Worm (Caenorhabditis elegans) whole organism, L1 larva: ENCODE data around the gene athp-2.

Experiments
- C34B4.2 ChIP-seq: sonication (generic microtip); optimal IDR thresholded peaks from 2 replicates; lab custom pipeline; 2017; ENCODE audit warnings: mild to moderate bottlenecking, missing genetic modification characterization, missing compliant biosample characterization
- F16B12.6 ChIP-seq: fragments of 150-350 bp; optimal IDR thresholded peaks from 2 replicates; lab custom pipeline; 2014; ENCODE audit warnings: missing biosample characterization, missing genetic modification characterization
- Y116A8C.19 ChIP-seq: sonication (generic microtip); optimal IDR thresholded peaks from 2 replicates; lab custom pipeline; 2016; ENCODE audit warnings: missing compliant biosample characterization, missing genetic modification characterization, borderline replicate concordance
- aha-1 ChIP-seq: fragments of 150-350 bp; optimal IDR thresholded peaks from 2 replicates; lab custom pipeline; 2014; ENCODE audit warnings: missing biosample characterization, missing genetic modification characterization
- aly-2 ChIP-seq: fragments of 150-350 bp; optimal IDR thresholded peaks from 2 replicates; lab custom pipeline; 2014; ENCODE audit warnings: missing biosample characterization, missing genetic modification characterization
- ama-1 ChIP-seq: fragments of 150-350 bp; optimal IDR thresholded peaks from 2 replicates; lab custom pipeline; 2014
- ceh-88 ChIP-seq: fragments of 200-800 bp; sonication (Bioruptor generic); IDR thresholded peaks from 2 replicates; pipeline ENCODE4 v1.3.6; 2022; ENCODE audit warnings: missing genetic modification characterization, missing compliant biosample characterization
- ceh-90 ChIP-seq: sonication (generic microtip); optimal IDR thresholded peaks from 2 replicates; lab custom pipeline; 2016; ENCODE audit warnings: missing genetic modification characterization, missing compliant biosample characterization
- dpl-1 ChIP-seq, 3 experiments: fragments of 150-350 bp in 2 of 3; sonication (generic microtip) in 1 of 3; optimal IDR thresholded peaks; 2 replicates each; lab custom pipeline; 2014 to 2017; ENCODE audit warnings: missing biosample characterization in 3 of 3, missing genetic modification characterization in 3 of 3, missing genetic modification reagents in 3 of 3
- dsc-1 ChIP-seq: sonication (generic microtip); optimal IDR thresholded peaks from 2 replicates; lab custom pipeline; 2016; ENCODE audit warnings: mild to moderate bottlenecking, missing genetic modification characterization, missing compliant biosample characterization
- efl-1 ChIP-seq, 4 experiments: fragments of 150-350 bp; optimal IDR thresholded peaks in 3 of 4; peaks in 1 of 4; 1 replicate in 1 of 4; 2 replicates in 3 of 4; lab custom pipeline; 2014; ENCODE audit warnings: missing biosample characterization in 2 of 4, missing genetic modification characterization in 2 of 4, missing genetic modification reagents in 2 of 4
- efl-3 ChIP-seq: fragments of 200-800 bp; sonication (Bioruptor generic); optimal IDR thresholded peaks from 2 replicates; lab custom pipeline; 2018; ENCODE audit warnings: mild to moderate bottlenecking, missing genetic modification characterization, missing compliant biosample characterization
- egl-13 ChIP-seq: sonication (generic microtip); optimal IDR thresholded peaks from 2 replicates; lab custom pipeline; 2016; ENCODE audit warnings: missing genotype, missing genetic modification reagents, missing genetic modification characterization, missing compliant biosample characterization
- egl-27 ChIP-seq, 2 experiments: fragments of 150-350 bp in 1 of 2; sonication (generic microtip); optimal IDR thresholded peaks; 3 replicates each; lab custom pipeline; 2017 to 2018; ENCODE audit warnings: missing biosample characterization in 2 of 2, missing genetic modification characterization in 2 of 2, missing genetic modification reagents in 2 of 2
- elt-3 ChIP-seq, 6 experiments: fragments of 150-350 bp in 1 of 6; sonication (generic microtip); optimal IDR thresholded peaks; 2 replicates each; lab custom pipeline; 2017 to 2018; ENCODE audit warnings: missing biosample characterization in 6 of 6, missing genetic modification characterization in 6 of 6, inconsistent platforms in 1 of 6
- ets-5 ChIP-seq: fragments of 200-800 bp; sonication (Bioruptor generic); IDR thresholded peaks from 2 replicates; pipeline ENCODE4 v1.3.6; 2022; ENCODE audit warnings: missing genetic modification characterization, missing compliant biosample characterization
- fkh-10 ChIP-seq: sonication (generic microtip); optimal IDR thresholded peaks from 2 replicates; lab custom pipeline; 2017; ENCODE audit warnings: missing biosample characterization, missing genetic modification reagents, missing genetic modification characterization
- fkh-8 ChIP-seq: sonication (generic microtip); optimal IDR thresholded peaks from 2 replicates; lab custom pipeline; 2016; ENCODE audit warnings: mild to moderate bottlenecking, missing genetic modification characterization, missing compliant biosample characterization
- fos-1 ChIP-seq: fragments of 150-350 bp; optimal IDR thresholded peaks from 2 replicates; lab custom pipeline; 2014; ENCODE audit warnings: missing biosample characterization, missing genetic modification characterization
- grh-1 ChIP-seq: fragments of 200-800 bp; sonication (Bioruptor generic); IDR thresholded peaks from 2 replicates; pipeline ENCODE4 v1.3.6; 2022; ENCODE audit warnings: missing genetic modification reagents, missing genetic modification characterization, missing compliant biosample characterization
- hlh-17 ChIP-seq: fragments of 200-800 bp; sonication (Bioruptor generic); optimal IDR thresholded peaks from 2 replicates; lab custom pipeline; 2018; ENCODE audit warnings: missing genetic modification characterization, mild to moderate bottlenecking, missing compliant biosample characterization, moderate library complexity, borderline replicate concordance
- hlh-4 ChIP-seq: sonication (generic microtip); optimal IDR thresholded peaks from 2 replicates; lab custom pipeline; 2016; ENCODE audit warnings: mild to moderate bottlenecking, missing genetic modification characterization, missing compliant biosample characterization
- hpl-2 ChIP-seq: fragments of 150-350 bp; optimal IDR thresholded peaks from 2 replicates; lab custom pipeline; 2014; ENCODE audit warnings: missing biosample characterization, missing genetic modification reagents, missing genetic modification characterization
- irx-1 ChIP-seq: sonication (generic microtip); optimal IDR thresholded peaks from 2 replicates; lab custom pipeline; 2016; ENCODE audit warnings: missing genetic modification characterization, missing compliant biosample characterization
- isw-1 ChIP-seq: fragments of 200-800 bp; sonication (Bioruptor generic); IDR thresholded peaks from 2 replicates; pipeline ENCODE4 v1.3.6; 2022; ENCODE audit warnings: missing genetic modification characterization, missing compliant biosample characterization
- jun-1 ChIP-seq: fragments of 150-350 bp; optimal IDR thresholded peaks from 2 replicates; lab custom pipeline; 2014; ENCODE audit warnings: missing biosample characterization, missing genetic modification reagents, missing genetic modification characterization
- lin-13 ChIP-seq: fragments of 150-350 bp; optimal IDR thresholded peaks from 2 replicates; lab custom pipeline; 2014; ENCODE audit warnings: missing biosample characterization, missing genetic modification reagents, missing genetic modification characterization
- lin-14 ChIP-seq: fragments of 200-800 bp; sonication (Bioruptor generic); optimal IDR thresholded peaks from 2 replicates; lab custom pipeline; 2018; ENCODE audit warnings: mild to moderate bottlenecking, missing genetic modification characterization, moderate library complexity, missing compliant biosample characterization
- lin-35 ChIP-seq, 2 experiments: fragments of 150-350 bp; optimal IDR thresholded peaks; 2 replicates each; lab custom pipeline; 2014; ENCODE audit warnings: missing biosample characterization in 2 of 2, missing genetic modification characterization in 2 of 2, missing genetic modification reagents in 2 of 2
- lsy-2 ChIP-seq, 2 experiments: fragments of 150-350 bp; optimal IDR thresholded peaks; 2 replicates each; lab custom pipeline; 2014; ENCODE audit warnings: missing biosample characterization in 2 of 2, missing genetic modification characterization in 2 of 2
- mdl-1 ChIP-seq, 2 experiments: fragments of 150-350 bp; optimal IDR thresholded peaks; 2 replicates each; lab custom pipeline; 2014 to 2017; ENCODE audit warnings: missing biosample characterization in 2 of 2, missing genetic modification characterization in 2 of 2, inconsistent platforms in 1 of 2
- mef-2 ChIP-seq: fragments of 150-350 bp; optimal IDR thresholded peaks from 2 replicates; lab custom pipeline; 2014; ENCODE audit warnings: missing biosample characterization, missing genetic modification characterization
- nhr-19 ChIP-seq: fragments of 200-800 bp; sonication (Bioruptor generic); conservative IDR thresholded peaks from 2 replicates; pipeline ENCODE4 v1.3.6; 2022; ENCODE audit warnings: missing genetic modification characterization, missing compliant biosample characterization
- nhr-20 ChIP-seq: sonication (generic microtip); optimal IDR thresholded peaks from 2 replicates; lab custom pipeline; 2016; ENCODE audit warnings: mild to moderate bottlenecking, missing genetic modification characterization, missing compliant biosample characterization
- nhr-76 ChIP-seq: sonication (generic microtip); optimal IDR thresholded peaks from 2 replicates; lab custom pipeline; 2017; ENCODE audit warnings: missing biosample characterization, missing genetic modification characterization
- nhr-77 ChIP-seq: fragments of 150-350 bp; optimal IDR thresholded peaks from 2 replicates; lab custom pipeline; 2014; ENCODE audit warnings: missing biosample characterization, missing genetic modification characterization
- nhr-84 ChIP-seq: sonication (generic microtip); optimal IDR thresholded peaks from 2 replicates; lab custom pipeline; 2017; ENCODE audit warnings: missing biosample characterization, missing genetic modification characterization
- nhr-90 ChIP-seq: sonication (generic microtip); optimal IDR thresholded peaks from 2 replicates; lab custom pipeline; 2016; ENCODE audit warnings: mild to moderate bottlenecking, missing genetic modification characterization, missing compliant biosample characterization; ENCODE audit not compliant: poor library complexity
- pag-3 ChIP-seq: sonication (generic microtip); optimal IDR thresholded peaks from 2 replicates; lab custom pipeline; 2017; ENCODE audit warnings: missing genetic modification characterization, mild to moderate bottlenecking, missing compliant biosample characterization, antibody characterized with exemption, borderline replicate concordance; ENCODE audit not compliant: insufficient read depth
- pax-3 ChIP-seq: fragments of 200-800 bp; sonication (Bioruptor generic); optimal IDR thresholded peaks from 2 replicates; lab custom pipeline; 2018; ENCODE audit warnings: mild to moderate bottlenecking, missing genetic modification characterization, moderate library complexity, missing compliant biosample characterization
- pqm-1 ChIP-seq: sonication (generic microtip); optimal IDR thresholded peaks from 3 replicates; lab custom pipeline; 2017; ENCODE audit warnings: missing biosample characterization, missing genetic modification characterization
- snpc-4 ChIP-seq: fragments of 150-350 bp; optimal IDR thresholded peaks from 2 replicates; lab custom pipeline; 2014; ENCODE audit warnings: missing biosample characterization, missing genetic modification characterization
- sptf-1 ChIP-seq: fragments of 150-350 bp; optimal IDR thresholded peaks from 2 replicates; lab custom pipeline; 2014; ENCODE audit warnings: missing biosample characterization, missing genetic modification characterization
- sup-37 ChIP-seq: fragments of 200-800 bp; sonication (Bioruptor generic); optimal IDR thresholded peaks from 2 replicates; lab custom pipeline; 2018; ENCODE audit warnings: mild to moderate bottlenecking, missing genetic modification characterization, missing compliant biosample characterization
- swsn-7 ChIP-seq: sonication (generic microtip); optimal IDR thresholded peaks from 2 replicates; lab custom pipeline; 2016; ENCODE audit warnings: missing genetic modification characterization, missing compliant biosample characterization
- tlp-1 ChIP-seq: fragments of 150-350 bp; optimal IDR thresholded peaks from 2 replicates; lab custom pipeline; 2014; ENCODE audit warnings: missing biosample characterization, missing genetic modification characterization
- unc-62 ChIP-seq: fragments of 150-350 bp; optimal IDR thresholded peaks from 2 replicates; lab custom pipeline; 2014; ENCODE audit warnings: missing biosample characterization, missing genetic modification reagents, missing genetic modification characterization
- unc-86 ChIP-seq: sonication (generic microtip); optimal IDR thresholded peaks from 2 replicates; lab custom pipeline; 2016; ENCODE audit warnings: missing genetic modification characterization, missing compliant biosample characterization
- unc-98 ChIP-seq: fragments of 200-800 bp; sonication (Bioruptor generic); IDR thresholded peaks from 2 replicates; pipeline ENCODE4 v1.3.6; 2022; ENCODE audit warnings: missing genetic modification characterization, missing compliant biosample characterization
- vab-15 ChIP-seq: sonication (generic microtip); optimal IDR thresholded peaks from 2 replicates; lab custom pipeline; 2017; ENCODE audit warnings: missing genotype, mild to moderate bottlenecking, missing genetic modification characterization, missing compliant biosample characterization
- zip-4 ChIP-seq: fragments of 200-800 bp; sonication (Bioruptor generic); optimal IDR thresholded peaks from 2 replicates; lab custom pipeline; 2018; ENCODE audit warnings: mild to moderate bottlenecking, missing genetic modification characterization, moderate library complexity, missing compliant biosample characterization
- ztf-4 ChIP-seq: fragments of 150-350 bp; optimal IDR thresholded peaks from 2 replicates; lab custom pipeline; 2014; ENCODE audit warnings: missing biosample characterization, missing genetic modification characterization

athp-2 gene

DNA sequence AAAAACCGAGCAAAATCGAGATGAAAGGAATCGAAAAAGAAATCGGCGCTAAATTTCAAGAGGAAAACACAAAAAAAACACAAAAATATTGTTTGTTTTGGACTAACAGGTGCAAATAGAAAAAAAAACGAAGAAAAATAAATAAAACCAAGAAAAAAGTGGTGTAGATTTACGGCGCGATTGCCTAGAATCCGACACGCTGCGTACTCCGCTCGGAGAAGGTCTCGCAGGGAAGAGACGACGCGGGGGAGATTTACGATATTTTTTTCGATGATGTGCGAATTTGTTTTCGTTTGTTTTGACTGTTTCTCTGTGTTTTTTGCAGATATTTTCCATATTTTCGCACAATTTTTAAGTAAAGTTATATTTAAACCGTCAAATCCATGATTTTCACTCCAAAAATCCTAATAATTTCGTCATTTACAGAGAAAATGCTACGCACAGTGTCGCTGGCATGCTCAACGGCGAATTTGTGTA is 40.7 kb upstream of the athp-2 start, which contains the start of gene sco-1 (continued):
- TF ChIP-seq sup-37 (GFP tag; lab: Kevin White, UChicago) (peak; percentile 93), nhr-20 (peak; percentile 97), nhr-77 (tag; lab: Kevin White, UChicago) (peak; percentile 95), aha-1 (tag; lab: Kevin White, UChicago) (peak; percentile 76), lin-35 (GFP tag; optimal IDR thresholded peaks at IDR 0.05; lab: Kevin White, UChicago) (peak; percentile 88 to 91), dpl-1 (GFP tag; optimal IDR thresholded peaks at IDR 0.05; lab: Kevin White, UChicago) (peak; percentile 85 to 89 (median 87)), fos-1 (tag; lab: Kevin White, UChicago) (peak; percentile 93), egl-27 (tag; optimal IDR thresholded peaks at IDR 0.05; lab: Kevin White, UChicago) (peak; percentile 26 to 56), nhr-76 (tag; lab: Kevin White, UChicago) (peak; percentile 65), irx-1 (tag; lab: Kevin White, UChicago) (peak; percentile 97), sptf-1 (tag; lab: Kevin White, UChicago) (no peak), nhr-84 (no peak), vab-15 (tag; lab: Kevin White, UChicago) (peak; percentile 91), F16B12.6 (tag; lab: Kevin White, UChicago) (peak; percentile 71), aly-2 (tag; lab: Kevin White, UChicago) (peak; percentile 68), lin-14 (GFP tag; lab: Kevin White, UChicago) (peak; percentile 97), lin-13 (GFP tag; lab: Kevin White, UChicago) (peak; percentile 97), grh-1 (peak; percentile 97), fkh-10 (GFP tag; lab: Kevin White, UChicago) (peak; percentile 91), dsc-1 (peak; percentile 98), mdl-1 (tag; optimal IDR thresholded peaks at IDR 0.05; lab: Kevin White, UChicago) (peak in 1 of 2 experiments; percentile 92), mef-2 (tag; lab: Kevin White, UChicago) (peak; percentile 34), C34B4.2 (tag; lab: Kevin White, UChicago) (peak; percentile 79), egl-13 (tag; lab: Kevin White, UChicago) (peak; percentile 97), nhr-90 (tag; lab: Kevin White, UChicago) (peak; percentile 98), ets-5 (GFP tag; lab: Robert Waterston, UW) (no peak), fkh-8 (tag; lab: Kevin White, UChicago) (peak; percentile 98), ztf-4 (peak; percentile 87), pqm-1 (tag; lab: Kevin White, UChicago) (no peak), elt-3 (tag; optimal IDR thresholded peaks at IDR 0.05; lab: Kevin White, UChicago) (peak in 3 of 6 experiments; percentile 82 to 97 (median 94)), swsn-7 (tag; lab: Kevin White, UChicago) (peak; percentile 96), snpc-4 (peak; percentile 78), efl-3 (GFP tag; lab: Kevin White, UChicago) (peak; percentile 90), hlh-17 (no peak), zip-4 (peak; percentile 93), ceh-90 (tag; lab: Kevin White, UChicago) (peak; percentile 90), lsy-2 (tag; optimal IDR thresholded peaks at IDR 0.05; lab: Kevin White, UChicago) (peak; percentile 96 to 97), unc-98 (GFP tag; lab: Robert Waterston, UW) (peak; percentile 94), ama-1 (lab: Kevin White, UChicago) (peak; percentile 78), hlh-4 (tag; lab: Kevin White, UChicago) (peak; percentile 76), ceh-88 (GFP tag; lab: Robert Waterston, UW) (peak; percentile 92), pag-3 (tag; lab: Kevin White, UChicago) (no peak), hpl-2 (GFP tag; lab: Kevin White, UChicago) (peak; percentile 70), unc-86 (tag; lab: Kevin White, UChicago) (peak; percentile 97), unc-62 (GFP tag; lab: Kevin White, UChicago) (peak; percentile 68), nhr-19 (GFP tag; lab: Robert Waterston, UW) (peak; percentile 97), Y116A8C.19 (tag; lab: Kevin White, UChicago) (peak; percentile 85), tlp-1 (tag; lab: Kevin White, UChicago) (no peak), pax-3 (tag; lab: Kevin White, UChicago) (peak; percentile 96), isw-1 (GFP tag; lab: Robert Waterston, UW) (peak; percentile 98), jun-1 (peak; percentile 93), efl-1 (optimal IDR thresholded peaks at IDR 0.05; lab: Kevin White, UChicago) (peak; percentile 93 to 95), efl-1 (GFP tag; optimal IDR thresholded peaks at IDR 0.05 in 1 of 2; lab: Kevin White, UChicago) (peak; percentile 84 to 99)
